Fruit fly (Drosophila melanogaster): ENCODE data around the gene CG5614.
A peak's percentile ranks its signal among the peaks of the same experiment; 100 is the strongest.

Gene CG5614

DNA sequence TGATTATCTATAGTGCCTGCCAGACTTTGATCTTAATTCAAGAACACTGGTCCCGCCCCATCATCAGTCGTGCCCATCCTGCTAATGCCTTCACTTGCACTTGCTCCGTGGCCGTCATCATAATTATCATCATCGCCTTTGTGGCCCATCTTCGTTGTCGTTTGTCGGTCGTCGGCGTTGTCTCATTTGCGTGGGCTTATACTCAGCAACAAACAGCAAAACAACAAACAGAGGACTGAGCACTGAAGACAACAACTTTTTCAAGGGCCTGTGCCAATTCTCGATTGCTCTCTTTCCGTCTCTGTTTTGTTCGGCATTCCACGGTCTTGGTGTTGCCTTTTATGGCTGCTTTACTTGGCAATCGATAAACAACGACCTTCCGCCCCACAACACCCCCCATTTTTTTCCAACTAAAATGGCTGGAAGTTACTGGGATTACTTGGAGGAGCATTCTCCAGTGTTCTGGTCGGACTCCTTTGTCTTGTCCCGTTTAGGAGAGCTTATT, 28.3 kb downstream of the CG5614 start:
- TF ChIP-seq ey (GFP tag; optimal IDR thresholded peaks at IDR 0.05) (no peak), fru (GFP tag; optimal IDR thresholded peaks at IDR 0.05) (peak; percentile 86), psq (GFP tag; optimal IDR thresholded peaks at IDR 0.05) (peak; percentile 72)

DNA sequence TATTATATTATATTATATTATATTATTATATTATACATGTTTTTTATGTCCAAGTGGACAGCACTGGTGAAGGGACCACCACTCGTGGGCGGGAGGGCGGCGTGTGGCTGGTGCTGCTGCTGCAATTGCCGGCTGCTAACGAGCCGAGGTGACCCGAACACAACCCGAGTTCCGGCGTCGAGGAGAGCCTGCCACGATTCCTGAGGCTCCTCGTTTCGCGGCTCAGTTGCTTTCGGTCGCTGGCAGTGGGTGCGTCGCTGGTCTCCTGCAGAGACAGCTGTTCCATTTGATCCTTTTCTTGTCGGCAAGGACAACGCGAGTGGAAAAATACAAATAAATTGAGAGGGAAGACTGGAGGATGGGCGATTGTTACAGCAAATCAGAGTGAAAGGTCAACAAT, 30.8 kb downstream of the CG5614 start:
- TF ChIP-seq dsf (GFP tag; optimal IDR thresholded peaks at IDR 0.05; ENCODE audit: borderline replicate concordance): no peak
- no peak for TF ChIP-seq lola (GFP tag; optimal IDR thresholded peaks at IDR 0.05)
- no peak for TF ChIP-seq rgr (GFP tag; optimal IDR thresholded peaks at IDR 0.05)
- TF ChIP-seq dl (GFP tag; optimal IDR thresholded peaks at IDR 0.05; ENCODE audit: insufficient read depth in 1 of 2, partially characterized antibody in 2 of 2): no peak
- TF ChIP-seq CrebA (GFP tag; optimal IDR thresholded peaks at IDR 0.05; ENCODE audit: borderline replicate concordance): no peak
- no peak for TF ChIP-seq Dif (GFP tag; optimal IDR thresholded peaks at IDR 0.05; ENCODE audit: partially characterized antibody)
- no peak for TF ChIP-seq woc (GFP tag; optimal IDR thresholded peaks at IDR 0.05)
- TF ChIP-seq Jra (GFP tag; optimal IDR thresholded peaks at IDR 0.05): no peak

DNA sequence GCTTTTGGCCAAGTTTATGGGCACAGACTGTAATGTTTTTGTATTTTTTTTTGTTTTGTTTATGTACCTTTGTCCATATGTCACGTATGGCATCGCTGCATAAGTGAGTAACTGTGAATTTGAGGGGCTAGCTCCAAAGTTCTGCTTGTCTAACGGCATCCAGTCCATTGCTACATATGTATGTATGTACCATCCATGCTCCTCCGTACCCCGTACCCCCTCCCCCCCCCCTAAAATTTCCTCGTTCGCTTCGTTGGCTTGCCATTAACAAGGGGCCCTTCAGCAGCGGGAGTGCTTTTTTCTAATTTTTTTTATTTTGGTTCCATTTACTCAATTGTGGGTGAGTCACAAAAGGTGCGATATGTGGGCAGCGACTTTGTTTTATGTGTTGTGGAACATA, 34.5 kb downstream of the CG5614 start:
- TF ChIP-seq N (GFP tag; optimal IDR thresholded peaks at IDR 0.05) (no peak), CG32264 (GFP tag; optimal IDR thresholded peaks at IDR 0.05) (no peak), CrebA (GFP tag; optimal IDR thresholded peaks at IDR 0.05; ENCODE audit: borderline replicate concordance) (no peak), Dfd (GFP tag; optimal IDR thresholded peaks at IDR 0.05) (peak; percentile 60)

- TF ChIP-seq fru (GFP tag; optimal IDR thresholded peaks at IDR 0.05): peak; percentile 21
- peak in 1 of 2 experiments; percentile 43 for TF ChIP-seq foxo (GFP tag; optimal IDR thresholded peaks at IDR 0.05)
- TF ChIP-seq pan (optimal IDR thresholded peaks at IDR 0.05): no peak
- TF ChIP-seq Hnf4 (GFP tag; optimal IDR thresholded peaks at IDR 0.05): peak; percentile 7
- TF ChIP-seq dl (GFP tag; optimal IDR thresholded peaks at IDR 0.05; ENCODE audit: insufficient read depth in 1 of 2, partially characterized antibody in 2 of 2): no peak
- TF ChIP-seq OdsH (GFP tag; optimal IDR thresholded peaks at IDR 0.05): no peak
- peak; percentile 7 for TF ChIP-seq ey (GFP tag; optimal IDR thresholded peaks at IDR 0.05)
- TF ChIP-seq h (GFP tag; optimal IDR thresholded peaks at IDR 0.05): peak; percentile 48
These were observed 36.7 kb downstream of the CG5614 start for dm6 chr3R:15816276-15816675.

- TF ChIP-seq Dif (GFP tag; optimal IDR thresholded peaks at IDR 0.05; ENCODE audit: partially characterized antibody) (no peak), Rel (GFP tag; optimal IDR thresholded peaks at IDR 0.05) (no peak), Rel (tag; optimal IDR thresholded peaks at IDR 0.05) (no peak), Hr83 (GFP tag; optimal IDR thresholded peaks at IDR 0.05; ENCODE audit: poor library complexity, severe bottlenecking) (no peak), HLH106 (tag; optimal IDR thresholded peaks at IDR 0.05) (no peak), foxo (GFP tag; optimal IDR thresholded peaks at IDR 0.05) (no peak), CG32264 (GFP tag; optimal IDR thresholded peaks at IDR 0.05) (no peak)
These were observed 45.9 kb downstream of the CG5614 start, which contains the start of gene CG4576 for dm6 chr3R:15825521-15825920. Gene CG4576, plus strand, starts transcription at chr3R:15825747.

- TF ChIP-seq dmrt93B (GFP tag; optimal IDR thresholded peaks at IDR 0.05): peak; percentile 57
- peak; percentile 48 for TF ChIP-seq h (GFP tag; optimal IDR thresholded peaks at IDR 0.05)
- peak; percentile 45 for TF ChIP-seq rgr (GFP tag; optimal IDR thresholded peaks at IDR 0.05)
- no peak for TF ChIP-seq Abd-B (GFP tag; optimal IDR thresholded peaks at IDR 0.05)
- TF ChIP-seq Myc (optimal IDR thresholded peaks at IDR 0.05): no peak
- peak; percentile 58 for TF ChIP-seq fru (GFP tag; optimal IDR thresholded peaks at IDR 0.05)
- peak; percentile 57 for TF ChIP-seq ey (GFP tag; optimal IDR thresholded peaks at IDR 0.05)
- peak in 1 of 2 experiments; percentile 50 for TF ChIP-seq foxo (GFP tag; optimal IDR thresholded peaks at IDR 0.05)
- TF ChIP-seq br (GFP tag; optimal IDR thresholded peaks at IDR 0.05): peak; percentile 70
- peak; percentile 57 for TF ChIP-seq OdsH (GFP tag; optimal IDR thresholded peaks at IDR 0.05)
- peak; percentile 84 for TF ChIP-seq HLH106 (tag; optimal IDR thresholded peaks at IDR 0.05)
- peak; percentile 43 for TF ChIP-seq psq (GFP tag; optimal IDR thresholded peaks at IDR 0.05)
- TF ChIP-seq Rel (GFP tag; optimal IDR thresholded peaks at IDR 0.05): no peak
- peak; percentile 46 for TF ChIP-seq Rel (tag; optimal IDR thresholded peaks at IDR 0.05)
- TF ChIP-seq Sp1 (GFP tag; optimal IDR thresholded peaks at IDR 0.05): peak; percentile 77
- no peak for TF ChIP-seq lola (GFP tag; optimal IDR thresholded peaks at IDR 0.05)
- TF ChIP-seq dl (GFP tag; optimal IDR thresholded peaks at IDR 0.05; ENCODE audit: insufficient read depth in 1 of 2, partially characterized antibody in 2 of 2): no peak
- TF ChIP-seq CG9705 (GFP tag; optimal IDR thresholded peaks at IDR 0.05): peak; percentile 56
- peak; percentile 34 for TF ChIP-seq CG32264 (GFP tag; optimal IDR thresholded peaks at IDR 0.05)
These were observed 48.0 kb downstream of the CG5614 start for dm6 chr3R:15827559-15827958.

Measured in whole organism, wandering third instar larva.